Fruit fly (Drosophila melanogaster) whole organism, pupa: ENCODE results near the gene CG4186.

Experiments
- CG10348 ChIP-seq: fragments of 200-800 bp; sonication (Bioruptor generic); IDR thresholded peaks from 2 replicates; pipeline ENCODE4 v1.3.6; 2022; ENCODE audit warnings: missing biosample characterization, missing genetic modification characterization
- CG12605 ChIP-seq: fragments of 200-800 bp; sonication (Bioruptor generic); IDR thresholded peaks from 2 replicates; pipeline ENCODE4 v1.3.6; 2022; ENCODE audit warnings: missing biosample characterization, missing genetic modification characterization
- CG13204 ChIP-seq: fragments of 200-800 bp; sonication (Bioruptor generic); optimal IDR thresholded peaks from 2 replicates; lab custom pipeline; 2018; ENCODE audit warnings: missing biosample characterization, mild to moderate bottlenecking, missing genetic modification characterization, moderate library complexity
- CG15710 ChIP-seq: fragments of 200-800 bp; sonication (Bioruptor generic); optimal IDR thresholded peaks from 2 replicates; lab custom pipeline; 2018; ENCODE audit warnings: missing biosample characterization, mild to moderate bottlenecking, missing genetic modification characterization, moderate library complexity
- CG32121 ChIP-seq: fragments of 200-800 bp; sonication (Bioruptor generic); IDR thresholded peaks from 2 replicates; pipeline ENCODE4 v1.3.6; 2022; ENCODE audit warnings: missing biosample characterization, missing genetic modification characterization
- CG34367 ChIP-seq: fragments of 200-800 bp; sonication (Bioruptor generic); optimal IDR thresholded peaks from 2 replicates; lab custom pipeline; 2018; ENCODE audit warnings: missing biosample characterization, mild to moderate bottlenecking, missing genetic modification characterization
- CG9948 ChIP-seq: fragments of 200-800 bp; sonication (Bioruptor generic); optimal IDR thresholded peaks from 2 replicates; lab custom pipeline; 2018; ENCODE audit warnings: missing biosample characterization, mild to moderate bottlenecking, missing genetic modification characterization, moderate library complexity
- D1 ChIP-seq: fragments of 200-800 bp; sonication (Bioruptor generic); optimal IDR thresholded peaks from 2 replicates; lab custom pipeline; 2018; ENCODE audit warnings: missing biosample characterization, mild to moderate bottlenecking, missing genetic modification characterization, moderate library complexity
- Pif1A ChIP-seq: fragments of 200-800 bp; sonication (Bioruptor generic); optimal IDR thresholded peaks from 3 replicates; lab custom pipeline; 2016; ENCODE audit warnings: missing biosample characterization, missing genetic modification characterization

dm6 chr3L:20772647-20773015 is 3.2 kb downstream of the CG4186 start:
- TF ChIP-seq D1 (tag; lab: Kevin White, UChicago): no peak
- no peak for TF ChIP-seq CG10348 (GFP tag; lab: Robert Waterston, UW)
- TF ChIP-seq CG12605 (GFP tag; lab: Robert Waterston, UW): no peak
- no peak for TF ChIP-seq CG34367
- TF ChIP-seq CG15710 (tag; lab: Kevin White, UChicago): no peak
- no peak for TF ChIP-seq CG13204 (GFP tag; lab: Kevin White, UChicago)
- TF ChIP-seq CG9948 (tag; lab: Kevin White, UChicago): no peak
- no peak for TF ChIP-seq Pif1A (GFP tag; lab: Kevin White, UChicago)
- no peak for TF ChIP-seq CG32121 (GFP tag; lab: Robert Waterston, UW)
